Fruit fly (Drosophila melanogaster): Measurements from ENCODE around the gene CG8065.

CG8065 gene

DNA sequence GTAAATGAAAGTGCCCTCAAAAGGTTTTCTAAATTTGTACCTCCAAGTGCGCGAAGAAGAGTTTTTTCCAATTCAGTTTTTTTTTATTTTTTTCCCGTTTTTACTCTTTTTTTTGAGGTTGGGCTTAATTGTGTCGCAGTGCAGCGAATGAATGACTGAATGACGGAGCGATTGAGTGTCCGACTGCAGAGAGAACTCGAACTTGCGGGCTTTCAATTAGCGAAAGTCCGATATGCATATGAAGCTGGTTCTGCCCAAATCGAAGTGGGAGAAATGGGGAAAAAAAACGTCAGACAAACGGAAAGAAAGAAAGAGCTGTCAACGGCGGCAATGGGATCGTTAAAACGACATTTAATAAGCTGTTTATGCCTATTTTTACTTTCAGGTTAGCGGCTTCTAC lies 9.6 kb upstream of the CG8065 start:
- TF ChIP-seq Blimp-1 (GFP tag; optimal IDR thresholded peaks at IDR 0.05) (peak; percentile 14), CG11762 (GFP tag; optimal IDR thresholded peaks at IDR 0.05; ENCODE audit: insufficient read depth) (no peak)

- TF ChIP-seq CG34406 (GFP tag; optimal IDR thresholded peaks at IDR 0.05) (peak; percentile 54), Eip93F (GFP tag; optimal IDR thresholded peaks at IDR 0.05) (no peak), OdsH (GFP tag; optimal IDR thresholded peaks at IDR 0.05) (peak; percentile 52), topi (GFP tag; optimal IDR thresholded peaks at IDR 0.05) (peak; percentile 31), CG10669 (GFP tag; optimal IDR thresholded peaks at IDR 0.05) (no peak), CG6163 (GFP tag; IDR thresholded peaks at IDR 0.05) (0 out of 3 replicates have a peak, but pooled peaks have one; percentile 6), CG11762 (GFP tag; optimal IDR thresholded peaks at IDR 0.05; ENCODE audit: insufficient read depth) (no peak), svp (GFP tag) (peak; percentile 28), achi (GFP tag; optimal IDR thresholded peaks at IDR 0.05) (peak; percentile 29), CG6276 (GFP tag; optimal IDR thresholded peaks at IDR 0.05) (peak; percentile 24), Lpt (GFP tag; optimal IDR thresholded peaks at IDR 0.05) (peak; percentile 31), CG3032 (tag; optimal IDR thresholded peaks at IDR 0.05) (no peak), fkh (GFP tag; optimal IDR thresholded peaks at IDR 0.05) (peak; percentile 24), Met (GFP tag; optimal IDR thresholded peaks at IDR 0.05) (peak; percentile 27), CG15336 (GFP tag; IDR thresholded peaks at IDR 0.05) (peak; percentile 58), cyc (GFP tag; optimal IDR thresholded peaks at IDR 0.05) (no peak), Blimp-1 (GFP tag; optimal IDR thresholded peaks at IDR 0.05) (peak; percentile 84), CG1621 (tag; optimal IDR thresholded peaks at IDR 0.05) (no peak), CG6792 (GFP tag; optimal IDR thresholded peaks at IDR 0.05) (peak; percentile 33), dsx (GFP tag; optimal IDR thresholded peaks at IDR 0.05; ENCODE audit: poor library complexity, severe bottlenecking) (no peak), Eip75B (GFP tag; optimal IDR thresholded peaks at IDR 0.05) (peak; percentile 35), Eip78C (GFP tag) (peak; percentile 91), CG7368 (GFP tag; optimal IDR thresholded peaks at IDR 0.05) (no peak), CG3919 (GFP tag; optimal IDR thresholded peaks at IDR 0.05) (peak; percentile 40), net (GFP tag; optimal IDR thresholded peaks at IDR 0.05) (peak; percentile 18), fd85E (GFP tag; optimal IDR thresholded peaks at IDR 0.05) (no peak), CG10631 (GFP tag; optimal IDR thresholded peaks at IDR 0.05) (peak; percentile 18), eg (GFP tag; IDR thresholded peaks at IDR 0.05) (peak; percentile 31; the same call in 1 of the 3 replicates), CG4318 (GFP tag; optimal IDR thresholded peaks at IDR 0.05) (peak; percentile 41), Ets96B (tag; optimal IDR thresholded peaks at IDR 0.05) (no peak), Smox (GFP tag; optimal IDR thresholded peaks at IDR 0.05) (peak; percentile 31), lz (GFP tag; optimal IDR thresholded peaks at IDR 0.05) (no peak), CG32006 (GFP tag; optimal IDR thresholded peaks at IDR 0.05) (peak; percentile 80), CG8632 (GFP tag; optimal IDR thresholded peaks at IDR 0.05) (peak; percentile 27), CG11902 (GFP tag; optimal IDR thresholded peaks at IDR 0.05) (peak; percentile 29), salr (GFP tag; optimal IDR thresholded peaks at IDR 0.05) (peak in 1 of 2 experiments; percentile 33), pdm3 (GFP tag; optimal IDR thresholded peaks at IDR 0.05) (peak; percentile 46), CG6854 (GFP tag; optimal IDR thresholded peaks at IDR 0.05) (no peak), CG8319 (GFP tag; optimal IDR thresholded peaks at IDR 0.05) (peak; percentile 10), acj6 (GFP tag; optimal IDR thresholded peaks at IDR 0.05) (peak; percentile 32), Hr4 (GFP tag; optimal IDR thresholded peaks at IDR 0.05) (peak; percentile 70), CG8119 (GFP tag; IDR thresholded peaks at IDR 0.05) (peak; percentile 33; the same call in 1 of the 3 replicates), Sox102F (GFP tag; optimal IDR thresholded peaks at IDR 0.05) (no peak)
Observed at dm6 chr3L:10206226-10206968, 9.1 kb upstream of the CG8065 start.

Data from whole organism, prepupa.